Worm (Caenorhabditis elegans) whole organism, midembryonic: ENCODE results near the gene C14A4.6.

Source experiments
- flt-1 ChIP-seq: fragments of 200-800 bp; sonication (Bioruptor generic); IDR thresholded peaks from 2 replicates; pipeline ENCODE4 v1.3.6; 2022; ENCODE audit warnings: missing genetic modification characterization, missing compliant biosample characterization
- med-1 ChIP-seq: sonication (generic microtip); optimal IDR thresholded peaks from 2 replicates; lab custom pipeline; 2017; ENCODE audit warnings: missing genetic modification characterization, mild to moderate bottlenecking, missing compliant biosample characterization, antibody characterized with exemption, missing genetic modification reagents; ENCODE audit not compliant: insufficient read depth

DNA sequence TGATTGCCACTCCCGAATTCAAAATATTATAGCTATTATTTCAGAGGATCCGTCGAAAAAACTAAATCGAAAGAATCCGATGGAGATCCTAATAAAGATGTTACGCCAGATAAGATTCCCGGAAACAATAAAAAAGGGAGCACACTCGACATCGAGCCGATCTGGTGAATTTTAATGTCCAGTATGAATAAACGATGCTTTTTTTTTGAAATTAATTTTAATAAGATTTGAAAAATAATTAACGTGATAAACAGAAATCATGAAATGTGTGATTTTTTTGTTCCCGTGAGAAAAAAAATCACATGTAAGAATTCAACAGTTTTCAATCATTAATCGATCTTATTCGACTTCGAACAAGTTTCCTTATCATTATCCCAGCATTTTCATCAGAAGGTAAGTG, 44.5 kb upstream of the C14A4.6 start, which contains the start of gene M28.9:
- no peak for TF ChIP-seq flt-1 (GFP tag; lab: Robert Waterston, UW)
- TF ChIP-seq med-1 (GFP tag; lab: Kevin White, UChicago), result no peak
